Fruit fly (Drosophila melanogaster): ENCODE data around the gene CG13994.

The CG13994 gene

dm6 chr2L:6019352-6020131, 43.2 kb upstream of the CG13994 start, which contains the start of gene H2.0 (continued):
- TF ChIP-seq vnd (GFP tag; IDR thresholded peaks at IDR 0.05; ENCODE audit: partially characterized antibody) = no peak
- peak; percentile 46 for TF ChIP-seq CG14710 (tag; optimal IDR thresholded peaks at IDR 0.05)
- peak; percentile 26 for TF ChIP-seq Med (GFP tag)
- TF ChIP-seq dm (GFP tag; optimal IDR thresholded peaks at IDR 0.05) = peak; percentile 5
- no peak for TF ChIP-seq CG12155 (GFP tag; optimal IDR thresholded peaks at IDR 0.05)
- no peak for TF ChIP-seq Abd-B (GFP tag; optimal IDR thresholded peaks at IDR 0.05)
- peak; percentile 68; the same call in 2 of the 3 replicates for TF ChIP-seq sr (GFP tag; IDR thresholded peaks at IDR 0.05)
- TF ChIP-seq twi (tag; optimal IDR thresholded peaks at IDR 0.05) = peak; percentile 94
- TF ChIP-seq CG6791 (GFP tag; IDR thresholded peaks at IDR 0.05; ENCODE audit: partially characterized antibody) = no peak
- no peak for TF ChIP-seq trh (GFP tag; optimal IDR thresholded peaks at IDR 0.05)
- TF ChIP-seq vvl (GFP tag; IDR thresholded peaks at IDR 0.05) = no peak; the same call in 1 of the 2 replicates
- TF ChIP-seq onecut (GFP tag; IDR thresholded peaks at IDR 0.05) = no peak
- peak; percentile 34 for TF ChIP-seq CG12769 (tag; optimal IDR thresholded peaks at IDR 0.05)
- no peak for TF ChIP-seq Adf1 (GFP tag; IDR thresholded peaks at IDR 0.05)
- no peak for TF ChIP-seq CG7271 (tag; optimal IDR thresholded peaks at IDR 0.05)
- TF ChIP-seq CG13424 (tag; optimal IDR thresholded peaks at IDR 0.05) = peak; percentile 23
- TF ChIP-seq CG16815 (GFP tag; optimal IDR thresholded peaks at IDR 0.05) = peak; percentile 44
- TF ChIP-seq emc (GFP tag; optimal IDR thresholded peaks at IDR 0.05) = no peak
- TF ChIP-seq ac (GFP tag; optimal IDR thresholded peaks at IDR 0.05) = peak; percentile 24
- TF ChIP-seq Eip74EF (GFP tag; optimal IDR thresholded peaks at IDR 0.05) = no peak
- TF ChIP-seq CG2129 (GFP tag; IDR thresholded peaks at IDR 0.05; ENCODE audit: partially characterized antibody) = no peak
- TF ChIP-seq Sox100B (GFP tag; optimal IDR thresholded peaks at IDR 0.05) = no peak
- TF ChIP-seq gce (GFP tag; IDR thresholded peaks at IDR 0.05) = no peak
- no peak for TF ChIP-seq ash1 (GFP tag; optimal IDR thresholded peaks at IDR 0.05)
- TF ChIP-seq ara (GFP tag; IDR thresholded peaks at IDR 0.05) = 0 out of 2 replicates have a peak, but pooled peaks have one; percentile 26
- no peak for TF ChIP-seq nerfin-2 (GFP tag; IDR thresholded peaks at IDR 0.05; ENCODE audit: partially characterized antibody)
- no peak for TF ChIP-seq CG8290 (GFP tag; optimal IDR thresholded peaks at IDR 0.05)
- no peak for TF ChIP-seq CG8290 (tag; optimal IDR thresholded peaks at IDR 0.05)
- TF ChIP-seq Ssrp (tag; optimal IDR thresholded peaks at IDR 0.05) = no peak
- no peak for TF ChIP-seq CG14014 (GFP tag; IDR thresholded peaks at IDR 0.05)
- no peak for TF ChIP-seq bab2 (GFP tag; optimal IDR thresholded peaks at IDR 0.05)
- TF ChIP-seq CG7745 (tag; optimal IDR thresholded peaks at IDR 0.05) = no peak
- TF ChIP-seq NK7.1 (GFP tag; optimal IDR thresholded peaks at IDR 0.05) = no peak
- TF ChIP-seq gt (GFP tag; IDR thresholded peaks at IDR 0.05) = no peak
- no peak for TF ChIP-seq stwl (tag; optimal IDR thresholded peaks at IDR 0.05)
- TF ChIP-seq schlank (tag; optimal IDR thresholded peaks at IDR 0.05) = no peak
- peak; percentile 42 for TF ChIP-seq CG6813 (GFP tag; optimal IDR thresholded peaks at IDR 0.05)
- TF ChIP-seq yki (optimal IDR thresholded peaks at IDR 0.05) = no peak
- TF ChIP-seq CG17186 (GFP tag; optimal IDR thresholded peaks at IDR 0.05) = no peak
- peak; percentile 18 for TF ChIP-seq unpg (GFP tag; optimal IDR thresholded peaks at IDR 0.05)
- TF ChIP-seq disco-r (GFP tag; optimal IDR thresholded peaks at IDR 0.05) = peak; percentile 4
- no peak for TF ChIP-seq Lim3 (GFP tag; IDR thresholded peaks at IDR 0.05)
- TF ChIP-seq CG9797 (GFP tag; optimal IDR thresholded peaks at IDR 0.05) = no peak
- TF ChIP-seq CG9876 (GFP tag; optimal IDR thresholded peaks at IDR 0.05) = no peak
- no peak for TF ChIP-seq D19B (GFP tag; optimal IDR thresholded peaks at IDR 0.05)
- no peak for TF ChIP-seq CG12744 (GFP tag; optimal IDR thresholded peaks at IDR 0.05)
- no peak for TF ChIP-seq CG9609 (GFP tag; optimal IDR thresholded peaks at IDR 0.05)
- TF ChIP-seq mld (GFP tag; IDR thresholded peaks at IDR 0.05; ENCODE audit: partially characterized antibody) = no peak
- no peak for TF ChIP-seq CG10462 (GFP tag; optimal IDR thresholded peaks at IDR 0.05)
- peak; percentile 7 for TF ChIP-seq Kr (GFP tag; optimal IDR thresholded peaks at IDR 0.05)

Data from whole organism, embryonic.